Worm (Caenorhabditis elegans) whole organism, L4 larva: ENCODE measurements around the gene nas-21.

ENCODE experiments used
- D1046.2 ChIP-seq: fragments of 200-800 bp; sonication (Bioruptor generic); IDR thresholded peaks from 2 replicates; pipeline ENCODE4 v1.3.6; 2022; ENCODE audit warnings: missing genetic modification characterization, missing compliant biosample characterization
- F10B5.3 ChIP-seq: sonication (generic microtip); optimal IDR thresholded peaks from 2 replicates; lab custom pipeline; 2016; ENCODE audit warnings: mild to moderate bottlenecking, missing genetic modification characterization, missing compliant biosample characterization
- F26F4.8 ChIP-seq: fragments of 200-800 bp; sonication (Bioruptor generic); conservative IDR thresholded peaks from 2 replicates; pipeline ENCODE4 v1.3.6; 2022; ENCODE audit warnings: missing genetic modification characterization, missing compliant biosample characterization
- F37D6.2 ChIP-seq: sonication (generic microtip); optimal IDR thresholded peaks from 2 replicates; lab custom pipeline; 2016; ENCODE audit warnings: mild to moderate bottlenecking, missing genetic modification characterization, missing compliant biosample characterization
- F44E2.7 ChIP-seq: fragments of 200-800 bp; sonication (Bioruptor generic); IDR thresholded peaks from 2 replicates; pipeline ENCODE4 v2.1.2; 2022; ENCODE audit warnings: missing genetic modification characterization, missing compliant biosample characterization
- R02D3.7 ChIP-seq: fragments of 150-350 bp; sonication (generic microtip); optimal IDR thresholded peaks from 3 replicates; lab custom pipeline; 2014; ENCODE audit warnings: missing biosample characterization, missing genetic modification characterization
- T26A8.4 ChIP-seq: fragments of 200-800 bp; sonication (Bioruptor generic); IDR thresholded peaks from 2 replicates; pipeline ENCODE4 v1.3.6; 2022; ENCODE audit warnings: missing genetic modification characterization, missing compliant biosample characterization
- Y105C5A.15 ChIP-seq: fragments of 200-800 bp; sonication (Bioruptor generic); IDR thresholded peaks from 2 replicates; pipeline ENCODE4 v1.3.6; 2022; ENCODE audit warnings: missing genetic modification characterization, missing compliant biosample characterization
- ama-1 ChIP-seq: fragments of 150-350 bp; optimal IDR thresholded peaks from 2 replicates; lab custom pipeline; 2014; ENCODE audit warnings: inconsistent platforms, mixed read lengths
- arid-1 ChIP-seq: fragments of 200-800 bp; sonication (Bioruptor generic); conservative IDR thresholded peaks from 2 replicates; pipeline ENCODE4 v1.3.6; 2022; ENCODE audit warnings: missing genetic modification reagents, missing genetic modification characterization, missing compliant biosample characterization
- ceh-28 ChIP-seq: fragments of 150-350 bp; optimal IDR thresholded peaks from 2 replicates; lab custom pipeline; 2014; ENCODE audit warnings: missing biosample characterization, missing genetic modification reagents, missing genetic modification characterization
- cey-2 ChIP-seq: sonication (generic microtip); optimal IDR thresholded peaks from 3 replicates; lab custom pipeline; 2017; ENCODE audit warnings: missing genetic modification characterization, mild to moderate bottlenecking, missing compliant biosample characterization, antibody characterized with exemption, borderline replicate concordance; ENCODE audit not compliant: insufficient read depth
- ctbp-1 ChIP-seq: fragments of 200-800 bp; sonication (Bioruptor generic); IDR thresholded peaks from 2 replicates; pipeline ENCODE4 v1.3.6; 2022; ENCODE audit warnings: missing genetic modification reagents, missing genetic modification characterization, missing compliant biosample characterization
- daf-16 ChIP-seq, 3 experiments: sonication (generic microtip); optimal IDR thresholded peaks; 2 replicates each; lab custom pipeline; 2016 to 2017; ENCODE audit warnings: missing genetic modification characterization in 3 of 3, missing genetic modification reagents in 3 of 3, mild to moderate bottlenecking in 2 of 3, missing compliant biosample characterization in 2 of 3, missing biosample characterization in 1 of 3, moderate library complexity in 1 of 3
- daf-19 ChIP-seq: fragments of 200-800 bp; sonication (Bioruptor generic); conservative IDR thresholded peaks from 2 replicates; pipeline ENCODE4 v1.3.6; 2022; ENCODE audit warnings: missing genetic modification characterization, missing compliant biosample characterization
- daf-8 ChIP-seq: fragments of 200-800 bp; sonication (Bioruptor generic); IDR thresholded peaks from 2 replicates; pipeline ENCODE4 v1.3.6; 2022; ENCODE audit warnings: missing genetic modification characterization, missing compliant biosample characterization
- dmd-6 ChIP-seq: fragments of 200-800 bp; sonication (Bioruptor generic); IDR thresholded peaks from 2 replicates; pipeline ENCODE4 v1.3.6; 2022; ENCODE audit warnings: missing genetic modification reagents, missing genetic modification characterization, missing compliant biosample characterization
- dmd-9 ChIP-seq: fragments of 200-800 bp; sonication (Bioruptor generic); IDR thresholded peaks from 2 replicates; pipeline ENCODE4 v1.3.6; 2022; ENCODE audit warnings: missing genetic modification reagents, missing genetic modification characterization, missing compliant biosample characterization
- dpl-1 ChIP-seq: fragments of 150-350 bp; optimal IDR thresholded peaks from 2 replicates; lab custom pipeline; 2014; ENCODE audit warnings: missing biosample characterization, missing genetic modification reagents, missing genetic modification characterization
- egl-43 ChIP-seq: fragments of 200-800 bp; sonication (Bioruptor generic); IDR thresholded peaks from 2 replicates; pipeline ENCODE4 v1.3.6; 2022; ENCODE audit warnings: missing genetic modification reagents, missing genetic modification characterization, missing compliant biosample characterization
- fkh-10 ChIP-seq: fragments of 150-350 bp; optimal IDR thresholded peaks from 2 replicates; lab custom pipeline; 2014; ENCODE audit warnings: missing biosample characterization, missing genetic modification reagents, missing genetic modification characterization
- fos-1 ChIP-seq: fragments of 150-350 bp; optimal IDR thresholded peaks from 2 replicates; lab custom pipeline; 2014; ENCODE audit warnings: missing biosample characterization, missing genetic modification characterization
- gei-8 ChIP-seq: fragments of 200-800 bp; sonication (Bioruptor generic); optimal IDR thresholded peaks from 2 replicates; lab custom pipeline; 2018; ENCODE audit warnings: mild to moderate bottlenecking, missing genetic modification characterization, missing compliant biosample characterization
- hif-1 ChIP-seq, 2 experiments: sonication (generic microtip); optimal IDR thresholded peaks; 2 replicates each; lab custom pipeline; 2016 to 2017; ENCODE audit warnings: missing compliant biosample characterization in 2 of 2, missing genetic modification characterization in 2 of 2, missing genetic modification reagents in 2 of 2, missing genotype in 2 of 2, mild to moderate bottlenecking in 1 of 2
- hlh-30 ChIP-seq: sonication (generic microtip); optimal IDR thresholded peaks from 2 replicates; lab custom pipeline; 2017; ENCODE audit warnings: antibody characterized with exemption, mild to moderate bottlenecking, missing genetic modification characterization, missing compliant biosample characterization; ENCODE audit not compliant: insufficient read depth
- jun-1 ChIP-seq: fragments of 150-350 bp; optimal IDR thresholded peaks from 2 replicates; lab custom pipeline; 2014; ENCODE audit warnings: missing biosample characterization, missing genetic modification reagents, missing genetic modification characterization
- lin-38 ChIP-seq: fragments of 200-800 bp; sonication (Bioruptor generic); IDR thresholded peaks from 2 replicates; pipeline ENCODE4 v1.3.6; 2022; ENCODE audit warnings: missing genetic modification reagents, missing genetic modification characterization, missing compliant biosample characterization
- lin-39 ChIP-seq: fragments of 150-350 bp; optimal IDR thresholded peaks from 2 replicates; lab custom pipeline; 2014; ENCODE audit warnings: missing biosample characterization, missing genetic modification reagents, missing genetic modification characterization
- lir-3 ChIP-seq: sonication (generic microtip); optimal IDR thresholded peaks from 2 replicates; lab custom pipeline; 2016; ENCODE audit warnings: mild to moderate bottlenecking, missing genetic modification characterization, missing compliant biosample characterization
- lsy-2 ChIP-seq, 2 experiments: fragments of 150-350 bp in 1 of 2; sonication (generic microtip) in 1 of 2; optimal IDR thresholded peaks; 2 replicates each; lab custom pipeline; 2014 to 2017; ENCODE audit warnings: missing biosample characterization in 2 of 2, missing genetic modification characterization in 2 of 2
- madf-5 ChIP-seq, 2 experiments: fragments of 200-800 bp; sonication (Bioruptor generic); IDR thresholded peaks; 2 replicates each; pipeline ENCODE4 v1.3.6; 2022; ENCODE audit warnings: missing compliant biosample characterization in 2 of 2, missing genetic modification characterization in 2 of 2
- mdt-29 ChIP-seq: fragments of 200-800 bp; sonication (Bioruptor generic); IDR thresholded peaks from 2 replicates; pipeline ENCODE4 v1.3.6; 2022; ENCODE audit warnings: missing genetic modification reagents, missing genetic modification characterization, missing compliant biosample characterization
- mep-1 ChIP-seq: fragments of 150-350 bp; sonication (generic microtip); optimal IDR thresholded peaks from 3 replicates; lab custom pipeline; 2014; ENCODE audit warnings: missing biosample characterization, missing genetic modification characterization
- mes-2 ChIP-seq: sonication (generic microtip); optimal IDR thresholded peaks from 2 replicates; lab custom pipeline; 2016; ENCODE audit warnings: missing genotype, mild to moderate bottlenecking, missing genetic modification characterization, missing compliant biosample characterization; ENCODE audit not compliant: poor library complexity, severe bottlenecking
- nhr-102 ChIP-seq: sonication (generic microtip); optimal IDR thresholded peaks from 2 replicates; lab custom pipeline; 2016; ENCODE audit warnings: mild to moderate bottlenecking, missing genetic modification characterization, moderate library complexity, missing compliant biosample characterization
- nhr-111 ChIP-seq: fragments of 200-800 bp; sonication (Bioruptor generic); optimal IDR thresholded peaks from 2 replicates; lab custom pipeline; 2018; ENCODE audit warnings: mild to moderate bottlenecking, missing genetic modification characterization, missing compliant biosample characterization
- nhr-28 ChIP-seq: fragments of 150-350 bp; optimal IDR thresholded peaks from 2 replicates; lab custom pipeline; 2014; ENCODE audit warnings: missing biosample characterization, missing genetic modification characterization
- nhr-41 ChIP-seq: fragments of 200-800 bp; sonication (Bioruptor generic); IDR thresholded peaks from 2 replicates; pipeline ENCODE4 v1.3.6; 2022; ENCODE audit warnings: missing genetic modification reagents, missing genetic modification characterization, missing compliant biosample characterization
- nhr-42 ChIP-seq: fragments of 200-800 bp; sonication (Bioruptor generic); IDR thresholded peaks from 2 replicates; pipeline ENCODE4 v1.3.6; 2022; ENCODE audit warnings: missing genetic modification characterization, missing compliant biosample characterization
- saeg-2 ChIP-seq: fragments of 200-800 bp; sonication (Bioruptor generic); IDR thresholded peaks from 2 replicates; pipeline ENCODE4 v1.3.6; 2022; ENCODE audit warnings: missing genetic modification reagents, missing genetic modification characterization, missing compliant biosample characterization
- skn-1 ChIP-seq: fragments of 150-350 bp; optimal IDR thresholded peaks from 2 replicates; lab custom pipeline; 2014; ENCODE audit warnings: missing biosample characterization, missing genetic modification characterization
- snpc-4 ChIP-seq: fragments of 150-350 bp; optimal IDR thresholded peaks from 2 replicates; lab custom pipeline; 2014; ENCODE audit warnings: missing biosample characterization, missing genetic modification characterization
- spr-1 ChIP-seq: sonication (generic microtip); optimal IDR thresholded peaks from 2 replicates; lab custom pipeline; 2016; ENCODE audit warnings: mild to moderate bottlenecking, missing genetic modification characterization, missing compliant biosample characterization
- spr-3 ChIP-seq: fragments of 200-800 bp; sonication (Bioruptor generic); optimal IDR thresholded peaks from 2 replicates; lab custom pipeline; 2018; ENCODE audit warnings: mild to moderate bottlenecking, missing genetic modification characterization, missing compliant biosample characterization
- tra-1 ChIP-seq: fragments of 200-800 bp; sonication (Bioruptor generic); IDR thresholded peaks from 2 replicates; pipeline ENCODE4 v1.3.6; 2022; ENCODE audit warnings: missing genetic modification reagents, missing genetic modification characterization, missing compliant biosample characterization
- unc-130 ChIP-seq: sonication (generic microtip); optimal IDR thresholded peaks from 2 replicates; lab custom pipeline; 2016; ENCODE audit warnings: missing genetic modification reagents, missing genetic modification characterization, missing compliant biosample characterization
- unc-62 ChIP-seq, 3 experiments: fragments of 150-350 bp in 1 of 3; sonication (generic microtip); optimal IDR thresholded peaks in 2 of 3; peaks in 1 of 3; 1 replicate in 1 of 3; 2 replicates in 2 of 3; lab custom pipeline; 2014 to 2017; ENCODE audit warnings: missing biosample characterization in 3 of 3, missing genetic modification characterization in 3 of 3, missing genetic modification reagents in 3 of 3, missing genotype in 1 of 3
- zfp-2 ChIP-seq: sonication (generic microtip); optimal IDR thresholded peaks from 2 replicates; lab custom pipeline; 2016; ENCODE audit warnings: mild to moderate bottlenecking, missing genetic modification characterization, missing compliant biosample characterization
- zfp-3 ChIP-seq: fragments of 200-800 bp; sonication (Bioruptor generic); conservative IDR thresholded peaks from 2 replicates; pipeline ENCODE4 v1.3.6; 2022; ENCODE audit warnings: missing genetic modification reagents, missing genetic modification characterization, missing compliant biosample characterization

The nas-21 gene

DNA sequence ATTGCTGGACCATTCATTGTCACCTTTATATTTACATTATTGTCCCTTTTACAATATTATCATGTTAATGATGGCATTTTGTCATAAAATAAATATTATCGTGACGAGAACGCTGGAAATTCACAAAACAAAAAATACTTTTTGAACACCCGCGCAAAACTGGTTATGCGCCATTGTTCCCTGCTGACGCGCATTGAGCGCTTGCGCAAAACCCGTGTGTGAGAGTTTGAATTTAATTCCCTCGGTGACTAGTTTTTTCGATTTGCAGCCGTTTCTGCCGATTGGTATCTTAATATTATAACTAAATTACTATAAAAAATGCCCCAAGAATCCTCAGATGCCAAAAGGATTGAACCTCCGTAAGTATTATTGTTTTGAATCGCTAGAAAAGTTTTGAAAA, 49.1 kb downstream of the nas-21 start, which contains the start of gene pafo-1 (continued):
- TF ChIP-seq zfp-3 (GFP tag; lab: Robert Waterston, UW) (0 out of 2 replicates have a peak, but pooled peaks have one; percentile 45), zfp-2 (no peak), lsy-2 (tag; optimal IDR thresholded peaks at IDR 0.05; lab: Kevin White, UChicago) (no peak), F44E2.7 (no peak), T26A8.4 (GFP tag; lab: Robert Waterston, UW) (peak; percentile 90), madf-5 (GFP tag; IDR thresholded peaks at IDR 0.05; lab: Robert Waterston, UW) (no peak), cey-2 (tag; lab: Kevin White, UChicago) (no peak), daf-19 (GFP tag; lab: Robert Waterston, UW) (peak; percentile 66; the same call in 1 of the 2 replicates), saeg-2 (GFP tag; lab: Robert Waterston, UW) (0 out of 2 replicates have a peak, but pooled peaks have one; percentile 39), gei-8 (GFP tag; lab: Kevin White, UChicago) (no peak), daf-8 (GFP tag; lab: Robert Waterston, UW) (no peak), arid-1 (0 out of 2 replicates have a peak, but pooled peaks have one; percentile 18), D1046.2 (GFP tag; lab: Robert Waterston, UW) (0 out of 2 replicates have a peak, but pooled peaks have one; percentile 31), F26F4.8 (GFP tag; lab: Robert Waterston, UW) (no peak), fkh-10 (GFP tag; lab: Kevin White, UChicago) (peak; percentile 57), unc-62 (GFP tag; optimal IDR thresholded peaks at IDR 0.05 in 1 of 2; lab: Kevin White, UChicago) (peak in 1 of 2 experiments; percentile 72), unc-62 (tag; optimal IDR thresholded peaks at IDR 0.05; lab: Kevin White, UChicago) (no peak), tra-1 (no peak; the same call in 1 of the 2 replicates), egl-43 (GFP tag; lab: Robert Waterston, UW) (0 out of 2 replicates have a peak, but pooled peaks have one; percentile 46), ama-1 (no peak), mdt-29 (GFP tag; lab: Robert Waterston, UW) (peak; percentile 82), dmd-9 (GFP tag; lab: Robert Waterston, UW) (no peak), hif-1 (tag; optimal IDR thresholded peaks at IDR 0.05; lab: Kevin White, UChicago) (peak in 1 of 2 experiments; percentile 45), mep-1 (no peak), ctbp-1 (GFP tag; lab: Robert Waterston, UW) (peak; percentile 84), skn-1 (tag; lab: Kevin White, UChicago) (no peak), jun-1 (tag; lab: Kevin White, UChicago) (no peak), nhr-102 (peak; percentile 91), nhr-42 (GFP tag; lab: Robert Waterston, UW) (peak; percentile 84), Y105C5A.15 (no peak), fos-1 (no peak), nhr-111 (GFP tag; lab: Kevin White, UChicago) (no peak), hlh-30 (peak; percentile 79), F37D6.2 (tag; lab: Kevin White, UChicago) (peak; percentile 73), dmd-6 (peak; percentile 84), lin-39 (tag; lab: Kevin White, UChicago) (no peak), F10B5.3 (peak; percentile 73), snpc-4 (tag; lab: Kevin White, UChicago) (no peak), lir-3 (tag; lab: Kevin White, UChicago) (no peak), unc-130 (GFP tag; lab: Kevin White, UChicago) (no peak), nhr-41 (no peak), spr-1 (peak; percentile 67), lin-38 (GFP tag; lab: Robert Waterston, UW) (no peak), ceh-28 (tag; lab: Kevin White, UChicago) (no peak), spr-3 (GFP tag; lab: Kevin White, UChicago) (peak; percentile 39), mes-2 (peak; percentile 90), daf-16 (GFP tag; optimal IDR thresholded peaks at IDR 0.05; lab: Kevin White, UChicago) (peak; percentile 32 to 75), daf-16 (tag; optimal IDR thresholded peaks at IDR 0.05; lab: Kevin White, UChicago) (no peak), R02D3.7 (tag; lab: Kevin White, UChicago) (no peak), nhr-28 (tag; lab: Kevin White, UChicago) (peak; percentile 79), dpl-1 (peak; percentile 99)
